Fruit fly (Drosophila melanogaster) whole organism, embryonic: Measurements from ENCODE around the gene CG14731.

Experiments
- CG9609 ChIP-seq: fragments of 200-800 bp; sonication (Bioruptor generic); optimal IDR thresholded peaks from 3 replicates; lab custom pipeline; 2016; ENCODE audit warnings: missing biosample characterization, missing genetic modification characterization
- CG9817 ChIP-seq: fragments of 200-800 bp; sonication (Bioruptor generic); optimal IDR thresholded peaks from 2 replicates; lab custom pipeline; 2018; ENCODE audit warnings: missing biosample characterization, mild to moderate bottlenecking, missing genetic modification characterization, moderate library complexity
- ssp ChIP-seq: fragments of 200-800 bp; sonication (Bioruptor generic); IDR thresholded peaks from 2 replicates; pipeline ENCODE4 v1.3.6; 2022; ENCODE audit warnings: missing biosample characterization, missing genetic modification characterization

dm6 chr3R:11976556-11977335 is 45.7 kb downstream of the CG14731 start, which contains the start of gene CG10005:
- TF ChIP-seq CG9817 (tag; lab: Kevin White, UChicago) = no peak
- no peak for TF ChIP-seq CG9609 (GFP tag; lab: Kevin White, UChicago)
- TF ChIP-seq ssp (GFP tag; lab: Robert Waterston, UW) = no peak
